Worm (Caenorhabditis elegans) whole organism, L3 larva: ENCODE results near the gene Y39A1A.9.
A peak's percentile ranks its signal among the peaks of the same experiment; 100 is the strongest.

Experiments
- ceh-28 ChIP-seq: fragments of 150-350 bp; optimal IDR thresholded peaks from 2 replicates; lab custom pipeline; 2014; ENCODE audit warnings: missing biosample characterization, missing genetic modification reagents, missing genetic modification characterization
- ceh-82 ChIP-seq: fragments of 150-350 bp; optimal IDR thresholded peaks from 2 replicates; lab custom pipeline; 2014; ENCODE audit warnings: missing biosample characterization, missing genetic modification characterization
- egl-27 ChIP-seq: sonication (generic microtip); optimal IDR thresholded peaks from 4 replicates; lab custom pipeline; 2017; ENCODE audit warnings: missing biosample characterization, missing genetic modification reagents, missing genetic modification characterization
- elt-1 ChIP-seq: fragments of 150-350 bp; optimal IDR thresholded peaks from 2 replicates; lab custom pipeline; 2014; ENCODE audit warnings: missing biosample characterization, missing genetic modification characterization
- elt-3 ChIP-seq, 3 experiments: fragments of 150-350 bp in 1 of 3; sonication (generic microtip) in 2 of 3; optimal IDR thresholded peaks; 2 replicates in 2 of 3; 4 replicates in 1 of 3; lab custom pipeline; 2014 to 2017; ENCODE audit warnings: missing biosample characterization in 3 of 3, missing genetic modification characterization in 3 of 3
- fos-1 ChIP-seq: fragments of 150-350 bp; optimal IDR thresholded peaks from 2 replicates; lab custom pipeline; 2014; ENCODE audit warnings: missing biosample characterization, missing genetic modification characterization
- unc-62 ChIP-seq: fragments of 150-350 bp; sonication (generic microtip); optimal IDR thresholded peaks from 4 replicates; lab custom pipeline; 2014; ENCODE audit warnings: missing biosample characterization, missing genetic modification reagents, missing genetic modification characterization
- zag-1 ChIP-seq: fragments of 150-350 bp; optimal IDR thresholded peaks from 2 replicates; lab custom pipeline; 2014; ENCODE audit warnings: missing biosample characterization, missing genetic modification characterization
- ztf-4 ChIP-seq: fragments of 150-350 bp; optimal IDR thresholded peaks from 2 replicates; lab custom pipeline; 2014; ENCODE audit warnings: missing biosample characterization, missing genetic modification characterization

DNA sequence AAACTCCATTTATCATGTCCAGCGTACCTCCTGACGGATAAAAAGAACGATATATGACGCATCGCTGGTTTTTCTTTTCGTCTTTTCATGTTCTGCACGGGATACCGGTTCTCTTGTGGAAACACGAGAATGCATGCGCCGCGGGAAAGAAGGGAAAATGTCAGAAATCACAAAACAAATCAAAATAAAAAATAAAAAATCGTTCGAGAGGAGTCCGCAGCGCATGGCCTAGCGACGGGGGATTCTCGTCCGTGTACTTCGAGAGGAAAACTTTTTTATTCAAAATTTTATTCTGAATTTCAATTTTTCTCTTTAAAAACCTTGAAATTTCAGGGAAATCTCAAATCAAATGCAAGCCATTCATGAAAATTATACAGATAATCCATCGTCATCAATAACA lies 12.1 kb downstream of the Y39A1A.9 start, which contains the start of the genes lron-10 and hpr-9:
- TF ChIP-seq unc-62 (GFP tag; lab: Kevin White, UChicago) (peak; percentile 25), zag-1 (tag; lab: Kevin White, UChicago) (no peak), fos-1 (tag; lab: Kevin White, UChicago) (no peak), ceh-28 (tag; lab: Kevin White, UChicago) (peak; percentile 53), ceh-82 (tag; lab: Kevin White, UChicago) (no peak), ztf-4 (tag; lab: Kevin White, UChicago) (no peak), elt-3 (tag; optimal IDR thresholded peaks at IDR 0.05; lab: Kevin White, UChicago) (no peak), egl-27 (no peak), elt-1 (tag; lab: Kevin White, UChicago) (no peak)
